Worm (Caenorhabditis elegans) whole organism, L4/young adult: ENCODE data around the gene moa-1.

Experiments used
- W03F9.2 ChIP-seq: fragments of 150-350 bp; optimal IDR thresholded peaks from 2 replicates; lab custom pipeline; 2014; ENCODE audit warnings: missing biosample characterization, missing genetic modification characterization
- dao-5 ChIP-seq: sonication (generic microtip); optimal IDR thresholded peaks from 2 replicates; lab custom pipeline; 2016; ENCODE audit warnings: missing genotype, missing genetic modification characterization, moderate library complexity, missing compliant biosample characterization
- him-1 ChIP-seq: sonication (generic microtip); optimal IDR thresholded peaks from 2 replicates; lab custom pipeline; 2016; ENCODE audit warnings: missing genotype, missing genetic modification reagents, missing genetic modification characterization, missing compliant biosample characterization

Gene moa-1

ce11 chrIII:1969802-1970201, at the start of gene moa-1:
Gene moa-1 (minus strand): TSS chrIII:1969902.
- TF ChIP-seq him-1 (tag; lab: Kevin White, UChicago), result no peak
- no peak for TF ChIP-seq W03F9.2 (tag; lab: Kevin White, UChicago)
- TF ChIP-seq dao-5, result no peak

DNA sequence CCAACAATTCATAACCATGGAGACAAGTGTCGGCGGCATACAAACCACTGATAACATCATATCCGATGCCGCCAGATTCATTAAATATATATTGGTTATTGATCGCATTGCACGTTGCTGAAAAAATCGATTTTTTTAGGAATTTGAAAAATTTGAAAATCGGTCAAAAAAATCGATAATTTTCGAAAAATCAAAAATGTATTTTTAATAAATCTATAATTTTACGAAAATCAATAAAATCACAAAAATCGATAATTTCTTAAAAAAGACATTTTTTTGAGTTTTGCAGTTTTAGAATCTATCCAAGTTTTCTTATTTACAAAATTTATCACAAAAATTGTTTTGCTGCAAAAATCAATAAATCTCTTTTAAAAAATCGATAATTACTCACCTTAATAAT, 45.8 kb upstream of the moa-1 start:
- TF ChIP-seq dao-5 (no peak), W03F9.2 (tag; lab: Kevin White, UChicago) (no peak), him-1 (tag; lab: Kevin White, UChicago) (no peak)

DNA sequence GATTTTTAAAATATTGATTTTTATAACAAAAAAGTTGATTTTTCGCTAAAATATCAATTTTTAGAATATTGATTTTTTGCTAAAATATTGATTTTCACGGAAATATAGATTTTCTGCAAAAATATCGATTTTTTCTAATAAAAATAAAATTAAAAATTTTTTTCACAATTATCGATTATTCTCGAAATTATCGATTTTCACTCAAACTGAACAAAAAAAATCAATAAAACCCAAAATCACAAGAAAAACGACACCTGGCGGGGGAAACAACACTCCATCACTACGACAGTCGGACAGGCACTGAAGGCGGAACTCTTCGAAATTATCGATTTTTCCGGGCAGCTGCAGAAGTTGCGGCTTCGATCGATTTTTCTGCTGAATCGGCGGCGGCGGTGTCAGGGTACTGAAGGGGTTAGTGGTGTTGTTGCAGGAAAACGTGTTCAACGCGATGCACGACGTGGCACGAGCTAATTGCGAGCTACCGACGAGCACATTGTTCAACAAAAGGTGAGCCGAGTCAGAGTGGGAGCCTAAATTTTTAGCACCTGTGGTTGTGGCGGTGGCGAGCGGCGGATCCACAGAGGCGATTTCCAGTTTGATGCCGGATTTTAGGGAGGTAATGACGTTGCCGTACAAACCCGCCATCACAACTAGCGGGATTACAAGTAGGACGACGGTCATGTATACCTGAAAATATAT, 43.6 kb upstream of the moa-1 start:
- TF ChIP-seq him-1 (tag; lab: Kevin White, UChicago) (no peak), dao-5 (no peak)

DNA sequence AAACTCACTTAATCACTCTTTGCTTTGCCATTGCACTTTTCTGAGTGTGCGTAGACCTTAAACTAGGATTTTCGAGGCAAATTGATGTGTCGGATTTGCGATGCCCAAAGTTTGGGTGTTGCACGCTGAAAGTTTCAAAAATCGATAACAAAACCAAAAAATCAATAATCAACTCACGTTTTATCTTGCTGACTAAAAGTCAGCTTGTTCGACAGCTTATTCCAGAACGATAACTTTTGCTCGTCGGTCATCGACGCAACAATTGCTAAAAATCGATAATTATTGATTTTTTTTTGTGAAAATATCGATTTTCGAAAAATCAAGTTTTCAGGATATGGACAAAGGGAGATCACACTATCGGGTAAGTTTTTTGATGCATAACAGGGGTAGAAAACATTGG, 42.9 kb upstream of the moa-1 start:
- no peak for TF ChIP-seq him-1 (tag; lab: Kevin White, UChicago)
- TF ChIP-seq dao-5, result no peak
- no peak for TF ChIP-seq W03F9.2 (tag; lab: Kevin White, UChicago)

- TF ChIP-seq him-1 (tag; lab: Kevin White, UChicago), result no peak
- no peak for TF ChIP-seq dao-5
- TF ChIP-seq W03F9.2 (tag; lab: Kevin White, UChicago), result no peak
Observed at ce11 chrIII:2008894-2009293, 39.2 kb upstream of the moa-1 start.

- no peak for TF ChIP-seq him-1 (tag; lab: Kevin White, UChicago)
- TF ChIP-seq W03F9.2 (tag; lab: Kevin White, UChicago), result no peak
- TF ChIP-seq dao-5, result no peak
Observed at ce11 chrIII:2008334-2008733, 38.6 kb upstream of the moa-1 start.

ce11 chrIII:2006937-2007336, 37.2 kb upstream of the moa-1 start:
- no peak for TF ChIP-seq dao-5
- no peak for TF ChIP-seq him-1 (tag; lab: Kevin White, UChicago)
- no peak for TF ChIP-seq W03F9.2 (tag; lab: Kevin White, UChicago)

ce11 chrIII:2005729-2006128, 36.0 kb upstream of the moa-1 start, which contains the start of gene Y39A3B.1:
Gene Y39A3B.1 (plus strand): TSS chrIII:2006029.
- no peak for TF ChIP-seq W03F9.2 (tag; lab: Kevin White, UChicago)
- no peak for TF ChIP-seq him-1 (tag; lab: Kevin White, UChicago)

ce11 chrIII:2001210-2001609, 31.5 kb upstream of the moa-1 start:
- TF ChIP-seq W03F9.2 (tag; lab: Kevin White, UChicago) (no peak), him-1 (tag; lab: Kevin White, UChicago) (no peak), dao-5 (no peak)

DNA sequence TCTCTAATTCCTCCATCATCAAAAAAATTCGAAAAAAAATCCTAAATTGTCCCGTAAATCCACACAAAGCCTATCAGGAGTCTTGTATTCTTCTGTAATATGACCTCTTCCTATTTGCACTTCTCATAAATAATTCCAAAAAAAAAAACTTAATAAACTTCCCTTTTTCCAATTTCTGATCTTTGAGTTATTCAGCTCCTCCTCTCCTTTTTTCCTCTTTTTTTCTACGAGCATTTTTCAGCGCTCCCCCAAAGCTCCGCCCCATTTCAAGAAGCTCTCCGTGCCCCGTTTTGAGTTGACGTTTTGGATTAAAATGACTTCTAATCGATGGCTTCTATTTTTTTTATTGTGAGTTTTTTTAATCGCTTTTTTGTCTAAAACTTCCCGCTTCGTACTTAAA, 27.9 kb upstream of the moa-1 start, which contains the start of gene lgc-42:
lgc-42 (plus strand) TSS at position 301 of the 400 bp plus-strand sequence.
- TF ChIP-seq him-1 (tag; lab: Kevin White, UChicago) (no peak), dao-5 (no peak), W03F9.2 (tag; lab: Kevin White, UChicago) (no peak)

- TF ChIP-seq W03F9.2 (tag; lab: Kevin White, UChicago) (no peak), him-1 (tag; lab: Kevin White, UChicago) (no peak), dao-5 (no peak)
Observed at ce11 chrIII:1989940-1990339, 20.2 kb upstream of the moa-1 start.

DNA sequence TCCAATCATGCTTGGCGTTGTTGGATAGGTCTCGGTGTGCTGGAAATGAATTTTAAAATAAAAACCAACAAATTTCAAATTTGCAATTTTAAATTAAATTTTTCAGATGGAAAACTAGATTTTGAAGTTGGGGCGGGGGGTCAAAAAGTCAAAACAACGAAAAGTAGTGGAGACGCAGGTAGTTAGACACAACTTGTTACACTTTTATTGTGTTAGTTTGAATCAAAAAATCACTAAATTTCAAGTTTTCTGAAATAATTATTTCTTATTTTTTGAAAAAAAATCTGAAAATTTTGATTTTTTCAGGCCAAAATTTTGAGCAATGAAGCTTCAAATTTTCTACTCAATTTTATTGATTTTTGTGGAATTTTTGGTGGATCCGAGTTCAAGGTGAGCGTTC, 18.0 kb upstream of the moa-1 start, which contains the start of gene Y39A3B.8:
Y39A3B.8 (plus strand) TSS at position 301 of the 400 bp plus-strand sequence.
- TF ChIP-seq him-1 (tag; lab: Kevin White, UChicago) (no peak), W03F9.2 (tag; lab: Kevin White, UChicago) (no peak), dao-5 (no peak)

- TF ChIP-seq him-1 (tag; lab: Kevin White, UChicago), result no peak
- TF ChIP-seq W03F9.2 (tag; lab: Kevin White, UChicago), result no peak
- TF ChIP-seq dao-5, result no peak
Observed at ce11 chrIII:1984860-1985259, 15.2 kb upstream of the moa-1 start, which contains the start of gene Y39A3B.7. Gene Y39A3B.7 (minus strand): TSS chrIII:1984960.

ce11 chrIII:1982597-1983244, 13.0 kb upstream of the moa-1 start, which contains the start of gene srd-66:
Gene srd-66 (minus strand): TSS chrIII:1982647.
- no peak for TF ChIP-seq him-1 (tag; lab: Kevin White, UChicago)
- no peak for TF ChIP-seq dao-5
- TF ChIP-seq W03F9.2 (tag; lab: Kevin White, UChicago), result no peak
